Fruit fly (Drosophila melanogaster) whole organism, embryonic: ENCODE measurements around the gene bab1.

Experiments
- Antp ChIP-seq: fragments of 200-800 bp; sonication (Bioruptor generic); optimal IDR thresholded peaks from 3 replicates; lab custom pipeline; 2016; ENCODE audit warnings: missing biosample characterization, missing genetic modification characterization
- B-H1 ChIP-seq: fragments of 200-800 bp; sonication (Bioruptor generic); IDR thresholded peaks from 3 replicates; pipeline ENCODE4 v1.3.6; 2022; ENCODE audit warnings: missing biosample characterization, missing genetic modification characterization
- CG10321 ChIP-seq: fragments of 200-800 bp; sonication (Bioruptor generic); IDR thresholded peaks from 2 replicates; pipeline ENCODE4 v1.3.6; 2022; ENCODE audit warnings: missing biosample characterization, missing genetic modification characterization
- CG10462 ChIP-seq: fragments of 200-800 bp; sonication (Bioruptor generic); optimal IDR thresholded peaks from 2 replicates; lab custom pipeline; 2016; ENCODE audit warnings: missing biosample characterization, missing genetic modification characterization
- CG11695 ChIP-seq: fragments of 200-800 bp; sonication (Bioruptor generic); IDR thresholded peaks from 3 replicates; pipeline ENCODE4 v1.3.6; 2022; ENCODE audit warnings: missing biosample characterization, missing genetic modification characterization
- CG11723 ChIP-seq: fragments of 200-800 bp; sonication (Bioruptor generic); optimal IDR thresholded peaks from 2 replicates; lab custom pipeline; 2017; ENCODE audit warnings: missing biosample characterization, mild to moderate bottlenecking, missing genetic modification characterization
- CG14965 ChIP-seq: fragments of 200-800 bp; sonication (Bioruptor generic); optimal IDR thresholded peaks from 2 replicates; lab custom pipeline; 2016; ENCODE audit warnings: missing biosample characterization, missing genetic modification characterization, borderline replicate concordance
- CG15073 ChIP-seq: fragments of 200-800 bp; sonication (Bioruptor generic); optimal IDR thresholded peaks from 2 replicates; lab custom pipeline; 2016; ENCODE audit warnings: missing biosample characterization, missing genetic modification characterization
- CG15601 ChIP-seq: fragments of 200-800 bp; sonication (Bioruptor generic); optimal IDR thresholded peaks from 3 replicates; lab custom pipeline; 2019; ENCODE audit warnings: missing biosample characterization, mild to moderate bottlenecking, missing genetic modification characterization, moderate library complexity
- CG17328 ChIP-seq: fragments of 200-800 bp; sonication (Bioruptor generic); IDR thresholded peaks from 2 replicates; pipeline ENCODE4 v1.3.6; 2022; ENCODE audit warnings: missing biosample characterization, missing genetic modification characterization
- CG17568 ChIP-seq: fragments of 200-800 bp; sonication (Bioruptor generic); optimal IDR thresholded peaks from 2 replicates; lab custom pipeline; 2018; ENCODE audit warnings: missing biosample characterization, mild to moderate bottlenecking, missing genetic modification characterization, moderate library complexity
- CG1832 ChIP-seq: fragments of 200-800 bp; sonication (Bioruptor generic); optimal IDR thresholded peaks from 2 replicates; lab custom pipeline; 2017; ENCODE audit warnings: missing biosample characterization, mild to moderate bottlenecking, missing genetic modification characterization, inconsistent platforms
- CG30403 ChIP-seq: fragments of 200-800 bp; sonication (Bioruptor generic); optimal IDR thresholded peaks from 3 replicates; lab custom pipeline; 2016; ENCODE audit warnings: missing biosample characterization, missing genetic modification characterization
- CG34224 ChIP-seq: fragments of 200-800 bp; sonication (Bioruptor generic); IDR thresholded peaks from 3 replicates; pipeline ENCODE4 v1.3.6; 2022; ENCODE audit warnings: missing biosample characterization, missing genetic modification characterization; ENCODE audit not compliant: partially characterized antibody
- CG3995 ChIP-seq: fragments of 200-800 bp; sonication (Bioruptor generic); optimal IDR thresholded peaks from 3 replicates; lab custom pipeline; 2016; ENCODE audit warnings: missing biosample characterization, missing genetic modification characterization
- CG4360 ChIP-seq: fragments of 200-800 bp; sonication (Bioruptor generic); IDR thresholded peaks from 2 replicates; pipeline ENCODE4 v1.3.6; 2022; ENCODE audit warnings: missing biosample characterization, missing genetic modification characterization
- CG4424 ChIP-seq: fragments of 200-800 bp; sonication (Bioruptor generic); optimal IDR thresholded peaks from 3 replicates; lab custom pipeline; 2016; ENCODE audit warnings: missing biosample characterization, missing genetic modification characterization
- CG6654 ChIP-seq: fragments of 200-800 bp; sonication (Bioruptor generic); optimal IDR thresholded peaks from 2 replicates; lab custom pipeline; 2017; ENCODE audit warnings: missing biosample characterization, mild to moderate bottlenecking, missing genetic modification characterization
- CG6765 ChIP-seq: fragments of 200-800 bp; sonication (Bioruptor generic); optimal IDR thresholded peaks from 3 replicates; lab custom pipeline; 2017; ENCODE audit warnings: missing biosample characterization, mild to moderate bottlenecking, missing genetic modification characterization
- CG7928 ChIP-seq: fragments of 200-800 bp; sonication (Bioruptor generic); optimal IDR thresholded peaks from 2 replicates; lab custom pipeline; 2017; ENCODE audit warnings: missing biosample characterization, mild to moderate bottlenecking, missing genetic modification characterization
- CG8388 ChIP-seq: fragments of 200-800 bp; sonication (Bioruptor generic); optimal IDR thresholded peaks from 2 replicates; lab custom pipeline; 2019; ENCODE audit warnings: missing biosample characterization, mild to moderate bottlenecking, missing genetic modification characterization, moderate library complexity
- CG9215 ChIP-seq: fragments of 200-800 bp; sonication (Bioruptor generic); IDR thresholded peaks from 2 replicates; pipeline ENCODE4 v1.3.6; 2022; ENCODE audit warnings: missing biosample characterization, missing genetic modification characterization
- CG9876 ChIP-seq: fragments of 200-800 bp; sonication (Bioruptor generic); optimal IDR thresholded peaks from 2 replicates; lab custom pipeline; 2016; ENCODE audit warnings: missing biosample characterization, missing genetic modification characterization
- CkIIα-i1 ChIP-seq: fragments of 200-800 bp; sonication (Bioruptor generic); IDR thresholded peaks from 2 replicates; pipeline ENCODE4 v1.3.6; 2022; ENCODE audit warnings: missing biosample characterization, missing genetic modification characterization
- Doc2 ChIP-seq: fragments of 200-800 bp; sonication (Bioruptor generic); IDR thresholded peaks from 2 replicates; pipeline ENCODE4 v1.3.6; 2022; ENCODE audit warnings: missing biosample characterization, missing genetic modification characterization
- Ets65A ChIP-seq: fragments of 200-800 bp; sonication (Bioruptor generic); peaks from one replicate; lab custom pipeline; 2016; ENCODE audit warnings: missing biosample characterization, missing genetic modification characterization
- Hr78 ChIP-seq, 2 experiments: fragments of 200-800 bp in 1 of 2; fragments of >200 bp in 1 of 2; sonication (Bioruptor generic) in 1 of 2; optimal IDR thresholded peaks; 2 replicates each; lab custom pipeline; 2017 to 2019; ENCODE audit warnings: missing biosample characterization in 2 of 2, missing genetic modification characterization in 2 of 2, mild to moderate bottlenecking in 1 of 2, moderate library complexity in 1 of 2
- Hsf ChIP-seq: fragments of 200-800 bp; sonication (Bioruptor generic); optimal IDR thresholded peaks from 3 replicates; lab custom pipeline; 2016; ENCODE audit warnings: missing biosample characterization, missing genetic modification characterization
- Nf-YB ChIP-seq: fragments of 200-800 bp; sonication (Bioruptor generic); optimal IDR thresholded peaks from 3 replicates; lab custom pipeline; 2019; ENCODE audit warnings: missing biosample characterization, mild to moderate bottlenecking, missing genetic modification characterization, moderate library complexity
- Nf-YC ChIP-seq: fragments of 200-800 bp; optimal IDR thresholded peaks from 3 replicates; lab custom pipeline; 2019; ENCODE audit warnings: missing biosample characterization, mild to moderate bottlenecking, missing genetic modification characterization, moderate library complexity
- Rfx ChIP-seq: fragments of 200-800 bp; sonication (Bioruptor generic); IDR thresholded peaks from 2 replicates; pipeline ENCODE4 v1.3.6; 2022; ENCODE audit warnings: missing biosample characterization, missing genetic modification characterization
- Rx ChIP-seq: fragments of 200-800 bp; sonication (Bioruptor generic); IDR thresholded peaks from 2 replicates; pipeline ENCODE4 v1.3.6; 2022; ENCODE audit warnings: missing biosample characterization, missing genetic modification characterization
- Sox102F ChIP-seq: fragments of 200-800 bp; sonication (Bioruptor generic); optimal IDR thresholded peaks from 2 replicates; lab custom pipeline; 2018; ENCODE audit warnings: missing biosample characterization, mild to moderate bottlenecking, missing genetic modification characterization, moderate library complexity
- Trl ChIP-seq, 3 experiments: fragments of >200 bp in 2 of 3; fragments of 200-800 bp in 1 of 3; sonication (Bioruptor generic) in 1 of 3; optimal IDR thresholded peaks; 2 replicates in 1 of 3; 3 replicates in 2 of 3; lab custom pipeline; 2016 to 2017; ENCODE audit warnings: missing biosample characterization in 1 of 3, missing genetic modification characterization in 1 of 3
- Usf ChIP-seq: fragments of 200-800 bp; sonication (Bioruptor generic); optimal IDR thresholded peaks from 2 replicates; lab custom pipeline; 2017; ENCODE audit warnings: missing genotype, missing biosample characterization, missing genetic modification characterization
- Vsx1 ChIP-seq: fragments of 200-800 bp; sonication (Bioruptor generic); optimal IDR thresholded peaks from 2 replicates; lab custom pipeline; 2017; ENCODE audit warnings: missing biosample characterization, mild to moderate bottlenecking, missing genetic modification characterization, missing genetic modification reagents
- YL-1 ChIP-seq: fragments of 200-800 bp; sonication (Bioruptor generic); optimal IDR thresholded peaks from 3 replicates; lab custom pipeline; 2017; ENCODE audit warnings: missing biosample characterization, mild to moderate bottlenecking, missing genetic modification characterization
- ap ChIP-seq: fragments of 200-800 bp; sonication (Bioruptor generic); IDR thresholded peaks from 2 replicates; pipeline ENCODE4 v1.3.6; 2022; ENCODE audit warnings: missing biosample characterization, missing genetic modification characterization
- caup ChIP-seq: fragments of 200-800 bp; sonication (Bioruptor generic); optimal IDR thresholded peaks from 3 replicates; lab custom pipeline; 2017; ENCODE audit warnings: missing biosample characterization, mild to moderate bottlenecking, missing genetic modification characterization, moderate library complexity; ENCODE audit not compliant: severe bottlenecking
- chinmo ChIP-seq: fragments of 200-800 bp; sonication (Bioruptor generic); IDR thresholded peaks from 4 replicates; pipeline ENCODE4 v1.3.6; 2022; ENCODE audit warnings: missing biosample characterization, missing genetic modification characterization; ENCODE audit not compliant: partially characterized antibody
- corto ChIP-seq: fragments of 200-800 bp; sonication (Bioruptor generic); optimal IDR thresholded peaks from 2 replicates; lab custom pipeline; 2016; ENCODE audit warnings: missing biosample characterization, mild to moderate bottlenecking, missing genetic modification characterization, moderate library complexity
- hkb ChIP-seq, 2 experiments: fragments of 200-800 bp in 1 of 2; fragments of >200 bp in 1 of 2; sonication (Bioruptor generic) in 1 of 2; IDR thresholded peaks in 1 of 2; optimal IDR thresholded peaks in 1 of 2; 2 replicates each; pipeline versions ENCODE4 v1.3.6 to Lab custom; 2017 to 2022; ENCODE audit warnings: missing biosample characterization in 1 of 2, missing genetic modification characterization in 1 of 2
- onecut ChIP-seq: fragments of 200-800 bp; sonication (Bioruptor generic); IDR thresholded peaks from 2 replicates; pipeline ENCODE4 v1.3.6; 2022; ENCODE audit warnings: missing biosample characterization, missing genetic modification characterization
- pho ChIP-seq: fragments of 200-800 bp; sonication (Bioruptor generic); optimal IDR thresholded peaks from 2 replicates; lab custom pipeline; 2016; ENCODE audit warnings: missing biosample characterization, missing genetic modification characterization
- pros ChIP-seq: fragments of 200-800 bp; sonication (Bioruptor generic); optimal IDR thresholded peaks from 3 replicates; lab custom pipeline; 2019; ENCODE audit warnings: missing biosample characterization, mild to moderate bottlenecking, missing genetic modification characterization, moderate library complexity
- pzg ChIP-seq: fragments of 200-800 bp; sonication (Bioruptor generic); optimal IDR thresholded peaks from 3 replicates; lab custom pipeline; 2018; ENCODE audit warnings: missing biosample characterization, mild to moderate bottlenecking, missing genetic modification characterization, moderate library complexity
- rib ChIP-seq: fragments of 200-800 bp; sonication (Bioruptor generic); IDR thresholded peaks from 2 replicates; pipeline ENCODE4 v1.3.6; 2022; ENCODE audit warnings: missing biosample characterization, missing genetic modification characterization
- ttk ChIP-seq: fragments of 200-800 bp; sonication (Bioruptor generic); IDR thresholded peaks from 2 replicates; pipeline ENCODE4 v2.1.2; 2022; ENCODE audit warnings: missing biosample characterization, missing genetic modification characterization

bab1 gene

DNA sequence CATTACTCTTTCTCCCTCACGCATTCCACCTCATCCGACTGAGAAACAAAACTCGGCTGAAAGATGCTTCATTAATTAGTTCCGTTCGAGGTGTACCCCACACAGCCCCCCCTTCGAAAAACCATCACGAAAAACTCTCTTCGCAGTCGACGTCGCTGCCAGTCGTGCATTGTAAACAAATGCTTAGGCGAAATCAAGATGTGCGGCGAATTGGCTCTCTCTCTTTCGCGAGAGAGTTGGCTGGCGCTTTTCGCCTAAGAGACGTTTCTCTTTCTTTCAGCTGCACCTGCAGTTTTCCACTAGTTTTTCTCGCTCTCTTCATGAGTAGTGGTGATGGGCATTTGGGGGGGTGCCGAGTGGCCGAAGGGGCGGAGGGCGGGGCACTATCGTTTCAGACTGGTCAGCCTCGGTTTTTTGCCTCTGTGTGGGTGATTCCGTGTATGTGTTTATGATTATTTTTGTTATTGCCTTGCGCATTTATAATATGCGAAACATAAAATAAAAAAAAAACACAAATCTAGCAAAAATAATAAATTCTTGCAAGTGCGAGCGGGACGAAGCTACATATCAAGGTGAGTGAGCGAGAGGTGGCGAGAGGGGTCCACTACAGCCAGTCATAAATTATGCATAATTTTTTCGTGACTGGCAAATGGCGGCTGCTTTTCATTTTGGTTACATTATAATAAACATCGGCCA lies 1.6 kb upstream of the bab1 start (continued):
- TF ChIP-seq Hr78 (GFP tag; optimal IDR thresholded peaks at IDR 0.05; lab: Kevin White, UChicago), result no peak
- 0 out of 2 replicates have a peak, but pooled peaks have one; percentile 38 for TF ChIP-seq CG4360 (GFP tag; lab: Robert Waterston, UW)
- TF ChIP-seq pzg (GFP tag; lab: Kevin White, UChicago), result no peak
- 0 out of 2 replicates have a peak, but pooled peaks have one; percentile 17 for TF ChIP-seq rib (GFP tag; lab: Robert Waterston, UW)
- TF ChIP-seq CG17328 (GFP tag; lab: Robert Waterston, UW), result no peak
- TF ChIP-seq CG30403 (GFP tag; lab: Kevin White, UChicago), result no peak
- no peak for TF ChIP-seq CkIIα-i1
- TF ChIP-seq Antp (GFP tag; lab: Kevin White, UChicago), result no peak
- TF ChIP-seq CG6654 (GFP tag; lab: Kevin White, UChicago), result no peak
- peak; percentile 31; the same call in 1 of the 2 replicates for TF ChIP-seq ttk
- no peak for TF ChIP-seq Ets65A (GFP tag; lab: Kevin White, UChicago)
- TF ChIP-seq caup, result no peak
- peak; percentile 6 for TF ChIP-seq CG1832 (GFP tag; lab: Kevin White, UChicago)
- TF ChIP-seq B-H1, result no peak
- TF ChIP-seq Sox102F (GFP tag; lab: Kevin White, UChicago), result no peak
- no peak for TF ChIP-seq CG17568 (GFP tag; lab: Kevin White, UChicago)
- TF ChIP-seq CG15073 (GFP tag; lab: Kevin White, UChicago), result no peak
- TF ChIP-seq Nf-YC (tag; lab: Kevin White, UChicago), result peak; percentile 91
- no peak for TF ChIP-seq CG11723 (GFP tag; lab: Kevin White, UChicago)
- TF ChIP-seq hkb (optimal IDR thresholded peaks at IDR 0.05; lab: Kevin White, UChicago), result no peak
- no peak for TF ChIP-seq hkb (GFP tag; IDR thresholded peaks at IDR 0.05; lab: Robert Waterston, UW)
- peak; percentile 90 for TF ChIP-seq CG10321 (GFP tag; lab: Robert Waterston, UW)
- no peak for TF ChIP-seq YL-1 (GFP tag; lab: Kevin White, UChicago)
- peak; percentile 44; the same call in 1 of the 3 replicates for TF ChIP-seq CG34224 (GFP tag; lab: Robert Waterston, UW)
- no peak for TF ChIP-seq Rfx (GFP tag; lab: Robert Waterston, UW)
- TF ChIP-seq CG11695 (GFP tag; lab: Robert Waterston, UW), result 0 out of 3 replicates have a peak, but pooled peaks have one; percentile 14
- no peak for TF ChIP-seq CG4424 (GFP tag; lab: Kevin White, UChicago)
- TF ChIP-seq CG7928 (GFP tag; lab: Kevin White, UChicago), result no peak
- TF ChIP-seq CG9876 (GFP tag; lab: Kevin White, UChicago), result no peak
- TF ChIP-seq Trl (optimal IDR thresholded peaks at IDR 0.05; lab: Kevin White, UChicago), result peak; percentile 86 to 94
- TF ChIP-seq Trl (GFP tag; optimal IDR thresholded peaks at IDR 0.05; lab: Kevin White, UChicago), result no peak
- no peak for TF ChIP-seq Usf (GFP tag; lab: Kevin White, UChicago)
- TF ChIP-seq Rx (GFP tag; lab: Robert Waterston, UW), result no peak
- TF ChIP-seq ap (GFP tag; lab: Robert Waterston, UW), result no peak
- TF ChIP-seq Hsf (GFP tag; lab: Kevin White, UChicago), result no peak
- no peak for TF ChIP-seq CG10462 (GFP tag; lab: Kevin White, UChicago)
- TF ChIP-seq pho, result no peak
- TF ChIP-seq pros, result peak; percentile 21
- peak; percentile 69 for TF ChIP-seq Vsx1 (GFP tag; lab: Kevin White, UChicago)
- no peak for TF ChIP-seq corto
- peak; percentile 91 for TF ChIP-seq chinmo
- TF ChIP-seq Doc2 (GFP tag; lab: Robert Waterston, UW), result no peak
- no peak for TF ChIP-seq CG14965 (GFP tag; lab: Kevin White, UChicago)
- no peak for TF ChIP-seq CG6765 (GFP tag; lab: Kevin White, UChicago)
- no peak for TF ChIP-seq CG8388 (GFP tag; lab: Kevin White, UChicago)
- peak; percentile 91 for TF ChIP-seq Nf-YB (GFP tag; lab: Kevin White, UChicago)
- no peak for TF ChIP-seq CG3995
- peak; percentile 1 for TF ChIP-seq CG15601
- no peak for TF ChIP-seq onecut (GFP tag; lab: Robert Waterston, UW)
- no peak for TF ChIP-seq CG9215 (GFP tag; lab: Robert Waterston, UW)
